Worm (Caenorhabditis elegans) whole organism, early embryonic: ENCODE results near the gene C05C12.1.

Experiments
- ama-1 ChIP-seq: fragments of 150-350 bp; optimal IDR thresholded peaks from 2 replicates; lab custom pipeline; 2014
- hmbx-1 ChIP-seq: sonication (generic microtip); optimal IDR thresholded peaks from 2 replicates; lab custom pipeline; 2016; ENCODE audit warnings: mild to moderate bottlenecking, missing genetic modification characterization, missing compliant biosample characterization
- scrt-1 ChIP-seq: fragments of 200-800 bp; sonication (Bioruptor generic); IDR thresholded peaks from 2 replicates; pipeline ENCODE4 v1.3.6; 2022; ENCODE audit warnings: missing genetic modification characterization, missing compliant biosample characterization
- tbx-37 ChIP-seq: fragments of 200-800 bp; sonication (Bioruptor generic); conservative IDR thresholded peaks from 2 replicates; pipeline ENCODE4 v1.3.6; 2022; ENCODE audit warnings: missing genetic modification reagents, missing genetic modification characterization, missing compliant biosample characterization
- tra-4 ChIP-seq: sonication (generic microtip); optimal IDR thresholded peaks from 2 replicates; lab custom pipeline; 2017; ENCODE audit warnings: missing genetic modification characterization, missing compliant biosample characterization

DNA sequence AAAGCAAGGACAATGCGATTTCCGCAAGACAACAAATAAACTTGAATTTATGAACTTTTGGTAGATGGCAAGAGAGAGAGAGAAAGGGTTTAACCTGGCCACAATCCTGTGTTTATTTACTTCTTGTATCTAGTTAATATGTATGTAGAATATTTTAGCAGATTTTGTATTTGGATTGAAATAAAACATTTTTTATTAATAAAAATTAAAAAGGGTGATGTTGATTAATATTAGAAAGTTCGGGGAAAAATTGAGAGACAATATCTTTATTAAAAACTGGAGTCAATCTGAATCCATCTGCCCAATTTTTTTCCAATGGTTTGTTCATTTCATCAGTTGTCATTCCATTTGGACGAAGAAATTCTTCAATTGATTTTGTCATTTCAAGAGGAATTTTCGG, 12.3 kb downstream of the C05C12.1 start, which contains the start of gene col-127:
- TF ChIP-seq ama-1 (no peak), tbx-37 (no peak), hmbx-1 (no peak), scrt-1 (GFP tag; lab: Robert Waterston, UW) (no peak), tra-4 (tag; lab: Kevin White, UChicago) (no peak)
